Worm (Caenorhabditis elegans) whole organism, L3 larva: Measurements from ENCODE around the gene M02H5.8.

Experiments
- ama-1 ChIP-seq: fragments of 150-350 bp; optimal IDR thresholded peaks from 2 replicates; lab custom pipeline; 2018
- elt-1 ChIP-seq: fragments of 150-350 bp; optimal IDR thresholded peaks from 2 replicates; lab custom pipeline; 2014; ENCODE audit warnings: missing biosample characterization, missing genetic modification characterization
- lin-15B ChIP-seq: fragments of 150-350 bp; optimal IDR thresholded peaks from 2 replicates; lab custom pipeline; 2014; ENCODE audit warnings: missing biosample characterization, missing genetic modification characterization
- mdl-1 ChIP-seq: fragments of 150-350 bp; optimal IDR thresholded peaks from 2 replicates; lab custom pipeline; 2014; ENCODE audit warnings: missing biosample characterization, missing genetic modification characterization
- nhr-11 ChIP-seq: fragments of 150-350 bp; optimal IDR thresholded peaks from 2 replicates; lab custom pipeline; 2014; ENCODE audit warnings: missing biosample characterization, missing genetic modification characterization
- nhr-28 ChIP-seq: fragments of 150-350 bp; optimal IDR thresholded peaks from 2 replicates; lab custom pipeline; 2014; ENCODE audit warnings: missing biosample characterization, missing genetic modification characterization
- skn-1 ChIP-seq: fragments of 150-350 bp; optimal IDR thresholded peaks from 2 replicates; lab custom pipeline; 2014; ENCODE audit warnings: missing biosample characterization, missing genetic modification characterization
- unc-39 ChIP-seq: sonication (generic microtip); optimal IDR thresholded peaks from 4 replicates; lab custom pipeline; 2017; ENCODE audit warnings: missing biosample characterization, missing genetic modification characterization
- ztf-11 ChIP-seq: fragments of 150-350 bp; optimal IDR thresholded peaks from 2 replicates; lab custom pipeline; 2014; ENCODE audit warnings: missing biosample characterization, missing genetic modification characterization

DNA sequence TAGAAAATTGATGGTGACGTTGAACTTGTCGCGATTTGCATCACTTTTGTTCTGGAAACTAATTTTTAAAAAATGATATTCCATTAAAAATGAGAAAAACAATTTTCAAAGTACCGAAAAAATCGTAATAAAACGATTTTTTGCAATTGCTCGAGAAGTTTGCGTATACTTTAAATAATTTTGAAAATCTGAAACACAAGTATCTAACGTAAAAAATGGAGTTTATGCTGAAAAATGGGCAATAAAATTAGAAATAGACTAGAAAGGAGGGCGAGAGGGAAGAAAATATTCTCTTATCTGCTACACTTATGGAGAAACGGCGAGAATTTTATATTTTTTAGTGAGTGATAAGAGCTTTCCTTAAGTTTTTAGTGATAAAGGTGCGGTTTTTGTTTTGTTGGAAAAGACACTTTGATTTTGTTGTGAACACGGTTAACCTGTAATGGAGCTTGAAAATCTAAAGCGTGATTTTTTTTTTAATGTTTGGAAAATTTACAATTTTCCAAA lies 33.6 kb downstream of the M02H5.8 start, which contains the start of gene nhr-130:
- no peak for TF ChIP-seq unc-39 (tag; lab: Kevin White, UChicago)
- no peak for TF ChIP-seq lin-15B (tag; lab: Kevin White, UChicago)
- no peak for TF ChIP-seq nhr-11 (tag; lab: Kevin White, UChicago)
- TF ChIP-seq ama-1 (lab: Kevin White, UChicago): no peak
- no peak for TF ChIP-seq skn-1 (tag; lab: Kevin White, UChicago)
- no peak for TF ChIP-seq mdl-1
- TF ChIP-seq ztf-11 (tag; lab: Kevin White, UChicago): no peak
- no peak for TF ChIP-seq elt-1
- no peak for TF ChIP-seq nhr-28 (tag; lab: Kevin White, UChicago)
